Fruit fly (Drosophila melanogaster) whole organism, embryonic: ENCODE measurements around the gene CG14340.
A peak's percentile ranks its signal among the peaks of the same experiment; 100 is the strongest.

Experiments used
- Ada2b ChIP-seq: fragments of 200-800 bp; sonication (Bioruptor generic); IDR thresholded peaks from 2 replicates; pipeline ENCODE4 v1.3.6; 2022; ENCODE audit warnings: missing biosample characterization, missing genetic modification characterization
- BEAF-32 ChIP-seq: fragments of 200-800 bp; sonication (Bioruptor generic); optimal IDR thresholded peaks from 3 replicates; lab custom pipeline; 2017; ENCODE audit warnings: missing biosample characterization, missing genetic modification characterization, mild to moderate bottlenecking, moderate library complexity, missing genetic modification reagents
- BtbVII ChIP-seq: fragments of 200-800 bp; sonication (Bioruptor generic); optimal IDR thresholded peaks from 3 replicates; lab custom pipeline; 2017; ENCODE audit warnings: missing biosample characterization, mild to moderate bottlenecking, missing genetic modification characterization
- CG10267 ChIP-seq: fragments of 200-800 bp; sonication (Bioruptor generic); optimal IDR thresholded peaks from 2 replicates; lab custom pipeline; 2018; ENCODE audit warnings: missing biosample characterization, mild to moderate bottlenecking, missing genetic modification characterization, moderate library complexity
- CG11695 ChIP-seq: fragments of 200-800 bp; sonication (Bioruptor generic); IDR thresholded peaks from 3 replicates; pipeline ENCODE4 v1.3.6; 2022; ENCODE audit warnings: missing biosample characterization, missing genetic modification characterization
- CG12104 ChIP-seq: fragments of 200-800 bp; sonication (Bioruptor generic); optimal IDR thresholded peaks from 3 replicates; lab custom pipeline; 2016; ENCODE audit warnings: missing biosample characterization, missing genetic modification characterization
- CG13894 ChIP-seq: fragments of 200-800 bp; sonication (Bioruptor generic); optimal IDR thresholded peaks from 3 replicates; lab custom pipeline; 2018; ENCODE audit warnings: missing biosample characterization, mild to moderate bottlenecking, missing genetic modification characterization, moderate library complexity
- CG16815 ChIP-seq: fragments of 200-800 bp; sonication (Bioruptor generic); optimal IDR thresholded peaks from 3 replicates; lab custom pipeline; 2017; ENCODE audit warnings: missing biosample characterization, mild to moderate bottlenecking, missing genetic modification characterization
- CG17359 ChIP-seq: fragments of 200-800 bp; sonication (Bioruptor generic); optimal IDR thresholded peaks from 3 replicates; lab custom pipeline; 2018; ENCODE audit warnings: missing biosample characterization, mild to moderate bottlenecking, missing genetic modification characterization, moderate library complexity
- CG18599 ChIP-seq: fragments of 200-800 bp; sonication (Bioruptor generic); optimal IDR thresholded peaks from 3 replicates; lab custom pipeline; 2017; ENCODE audit warnings: missing biosample characterization, missing genetic modification characterization, mild to moderate bottlenecking, moderate library complexity, missing genetic modification reagents
- CG2116 ChIP-seq: fragments of 200-800 bp; sonication (Bioruptor generic); optimal IDR thresholded peaks from 3 replicates; lab custom pipeline; 2018; ENCODE audit warnings: missing biosample characterization, mild to moderate bottlenecking, missing genetic modification characterization
- CG42726 ChIP-seq: fragments of 200-800 bp; sonication (Bioruptor generic); IDR thresholded peaks from 2 replicates; pipeline ENCODE4 v1.3.6; 2022; ENCODE audit warnings: missing biosample characterization, missing genetic modification characterization; ENCODE audit not compliant: partially characterized antibody
- CG8089 ChIP-seq: fragments of 200-800 bp; sonication (Bioruptor generic); optimal IDR thresholded peaks from 3 replicates; lab custom pipeline; 2016; ENCODE audit warnings: missing biosample characterization, missing genetic modification characterization
- Doc3 ChIP-seq: fragments of 200-800 bp; sonication (Bioruptor generic); IDR thresholded peaks from 3 replicates; pipeline ENCODE4 v1.3.6; 2022; ENCODE audit warnings: missing biosample characterization, missing genetic modification characterization; ENCODE audit not compliant: partially characterized antibody
- HLH54F ChIP-seq: fragments of 200-800 bp; sonication (Bioruptor generic); optimal IDR thresholded peaks from 3 replicates; lab custom pipeline; 2016; ENCODE audit warnings: missing biosample characterization, missing genetic modification characterization
- HmgZ ChIP-seq: fragments of 200-800 bp; sonication (Bioruptor generic); optimal IDR thresholded peaks from 2 replicates; lab custom pipeline; 2018; ENCODE audit warnings: missing biosample characterization, mild to moderate bottlenecking, missing genetic modification characterization
- Hmr ChIP-seq: fragments of 200-800 bp; sonication (Bioruptor generic); optimal IDR thresholded peaks from 3 replicates; lab custom pipeline; 2017; ENCODE audit warnings: mild to moderate bottlenecking, missing biosample characterization, missing genetic modification reagents, missing genetic modification characterization
- Hr51 ChIP-seq, 2 experiments: fragments of 200-800 bp; sonication (Bioruptor generic); optimal IDR thresholded peaks; 2 replicates in 1 of 2; 3 replicates in 1 of 2; lab custom pipeline; 2016 to 2018; ENCODE audit warnings: missing biosample characterization in 2 of 2, missing genetic modification characterization in 2 of 2, mild to moderate bottlenecking in 1 of 2, moderate library complexity in 1 of 2
- Pdp1 ChIP-seq, 2 experiments: fragments of 200-800 bp; sonication (Bioruptor generic); optimal IDR thresholded peaks; 3 replicates each; lab custom pipeline; 2016; ENCODE audit warnings: missing biosample characterization in 2 of 2, missing genetic modification characterization in 2 of 2, mild to moderate bottlenecking in 1 of 2, moderate library complexity in 1 of 2
- Spps ChIP-seq: fragments of 200-800 bp; sonication (Bioruptor generic); optimal IDR thresholded peaks from 2 replicates; lab custom pipeline; 2018; ENCODE audit warnings: missing biosample characterization, mild to moderate bottlenecking, missing genetic modification characterization
- Trl ChIP-seq, 3 experiments: fragments of >200 bp in 2 of 3; fragments of 200-800 bp in 1 of 3; sonication (Bioruptor generic) in 1 of 3; optimal IDR thresholded peaks; 2 replicates in 1 of 3; 3 replicates in 2 of 3; lab custom pipeline; 2016 to 2017; ENCODE audit warnings: missing biosample characterization in 1 of 3, missing genetic modification characterization in 1 of 3
- Vsx1 ChIP-seq: fragments of 200-800 bp; sonication (Bioruptor generic); optimal IDR thresholded peaks from 2 replicates; lab custom pipeline; 2017; ENCODE audit warnings: missing biosample characterization, mild to moderate bottlenecking, missing genetic modification characterization, missing genetic modification reagents
- Xbp1 ChIP-seq: fragments of 200-800 bp; sonication (Bioruptor generic); optimal IDR thresholded peaks from 3 replicates; lab custom pipeline; 2016; ENCODE audit warnings: missing biosample characterization, mild to moderate bottlenecking, missing genetic modification characterization
- YL-1 ChIP-seq: fragments of 200-800 bp; sonication (Bioruptor generic); optimal IDR thresholded peaks from 3 replicates; lab custom pipeline; 2017; ENCODE audit warnings: missing biosample characterization, mild to moderate bottlenecking, missing genetic modification characterization
- abd-A ChIP-seq: fragments of 200-800 bp; sonication (Bioruptor generic); optimal IDR thresholded peaks from 3 replicates; lab custom pipeline; 2019; ENCODE audit warnings: missing biosample characterization, mild to moderate bottlenecking, missing genetic modification characterization, moderate library complexity
- al ChIP-seq: fragments of 200-800 bp; sonication (Bioruptor generic); IDR thresholded peaks from 2 replicates; pipeline ENCODE4 v1.3.6; 2022; ENCODE audit warnings: missing biosample characterization, missing genetic modification characterization
- ap ChIP-seq: fragments of 200-800 bp; sonication (Bioruptor generic); IDR thresholded peaks from 2 replicates; pipeline ENCODE4 v1.3.6; 2022; ENCODE audit warnings: missing biosample characterization, missing genetic modification characterization
- ara ChIP-seq: fragments of 200-800 bp; sonication (Bioruptor generic); IDR thresholded peaks from 2 replicates; pipeline ENCODE4 v1.3.6; 2022; ENCODE audit warnings: missing biosample characterization, missing genetic modification characterization
- ato ChIP-seq: fragments of 200-800 bp; sonication (Bioruptor generic); IDR thresholded peaks from 2 replicates; pipeline ENCODE4 v1.3.6; 2022; ENCODE audit warnings: missing biosample characterization, missing genetic modification characterization; ENCODE audit not compliant: partially characterized antibody
- bcd ChIP-seq: fragments of 200-800 bp; sonication (Bioruptor generic); optimal IDR thresholded peaks from 2 replicates; lab custom pipeline; 2017; ENCODE audit warnings: missing biosample characterization, mild to moderate bottlenecking, missing genetic modification characterization
- cad ChIP-seq: fragments of >200 bp; optimal IDR thresholded peaks from 2 replicates; lab custom pipeline; 2017; ENCODE audit warnings: missing biosample characterization, missing genetic modification characterization
- crol ChIP-seq: fragments of 200-800 bp; sonication (Bioruptor generic); IDR thresholded peaks from 2 replicates; pipeline ENCODE4 v1.3.6; 2022; ENCODE audit warnings: missing biosample characterization, missing genetic modification characterization
- da ChIP-seq: fragments of 200-800 bp; sonication (Bioruptor generic); optimal IDR thresholded peaks from 2 replicates; lab custom pipeline; 2016; ENCODE audit warnings: missing biosample characterization, missing genetic modification characterization
- fd64A ChIP-seq: fragments of 200-800 bp; sonication (Bioruptor generic); optimal IDR thresholded peaks from 3 replicates; lab custom pipeline; 2018; ENCODE audit warnings: missing biosample characterization, mild to moderate bottlenecking, missing genetic modification characterization
- grau ChIP-seq: fragments of 200-800 bp; optimal IDR thresholded peaks from 3 replicates; lab custom pipeline; 2019; ENCODE audit warnings: missing biosample characterization, mild to moderate bottlenecking, missing genetic modification characterization, moderate library complexity
- gsb-n ChIP-seq: fragments of 200-800 bp; sonication (Bioruptor generic); optimal IDR thresholded peaks from 3 replicates; lab custom pipeline; 2018; ENCODE audit warnings: missing biosample characterization, mild to moderate bottlenecking, missing genetic modification characterization
- ind ChIP-seq: fragments of 200-800 bp; sonication (Bioruptor generic); optimal IDR thresholded peaks from 3 replicates; lab custom pipeline; 2016; ENCODE audit warnings: missing biosample characterization, missing genetic modification characterization
- ken ChIP-seq: fragments of 200-800 bp; sonication (Bioruptor generic); IDR thresholded peaks from 3 replicates; pipeline ENCODE4 v1.3.6; 2022; ENCODE audit warnings: missing biosample characterization, missing genetic modification characterization
- knrl ChIP-seq: fragments of 200-800 bp; sonication (Bioruptor generic); IDR thresholded peaks from 3 replicates; pipeline ENCODE4 v1.3.6; 2022; ENCODE audit warnings: missing biosample characterization, missing genetic modification characterization; ENCODE audit not compliant: partially characterized antibody
- lab ChIP-seq: fragments of 200-800 bp; sonication (Bioruptor generic); optimal IDR thresholded peaks from 3 replicates; lab custom pipeline; 2017; ENCODE audit warnings: missing biosample characterization, missing genetic modification characterization, mild to moderate bottlenecking, moderate library complexity, missing genetic modification reagents
- lbe ChIP-seq: fragments of 200-800 bp; sonication (Bioruptor generic); optimal IDR thresholded peaks from 2 replicates; lab custom pipeline; 2016; ENCODE audit warnings: missing biosample characterization, mild to moderate bottlenecking, missing genetic modification characterization
- nerfin-1 ChIP-seq: fragments of 200-800 bp; sonication (Bioruptor generic); optimal IDR thresholded peaks from 3 replicates; lab custom pipeline; 2019; ENCODE audit warnings: missing biosample characterization, mild to moderate bottlenecking, missing genetic modification characterization, moderate library complexity
- onecut ChIP-seq: fragments of 200-800 bp; sonication (Bioruptor generic); IDR thresholded peaks from 2 replicates; pipeline ENCODE4 v1.3.6; 2022; ENCODE audit warnings: missing biosample characterization, missing genetic modification characterization
- sisA ChIP-seq: fragments of 200-800 bp; sonication (Bioruptor generic); IDR thresholded peaks from 2 replicates; pipeline ENCODE4 v1.3.6; 2022; ENCODE audit warnings: missing biosample characterization, missing genetic modification characterization
- ssp ChIP-seq: fragments of 200-800 bp; sonication (Bioruptor generic); IDR thresholded peaks from 2 replicates; pipeline ENCODE4 v1.3.6; 2022; ENCODE audit warnings: missing biosample characterization, missing genetic modification characterization
- stc ChIP-seq: fragments of 200-800 bp; sonication (Bioruptor generic); IDR thresholded peaks from 2 replicates; pipeline ENCODE4 v1.3.6; 2022; ENCODE audit warnings: missing biosample characterization, missing genetic modification characterization
- z ChIP-seq: fragments of 200-800 bp; sonication (Bioruptor generic); IDR thresholded peaks from 3 replicates; pipeline ENCODE4 v1.3.6; 2022; ENCODE audit warnings: missing biosample characterization, missing genetic modification characterization

Gene CG14340

DNA sequence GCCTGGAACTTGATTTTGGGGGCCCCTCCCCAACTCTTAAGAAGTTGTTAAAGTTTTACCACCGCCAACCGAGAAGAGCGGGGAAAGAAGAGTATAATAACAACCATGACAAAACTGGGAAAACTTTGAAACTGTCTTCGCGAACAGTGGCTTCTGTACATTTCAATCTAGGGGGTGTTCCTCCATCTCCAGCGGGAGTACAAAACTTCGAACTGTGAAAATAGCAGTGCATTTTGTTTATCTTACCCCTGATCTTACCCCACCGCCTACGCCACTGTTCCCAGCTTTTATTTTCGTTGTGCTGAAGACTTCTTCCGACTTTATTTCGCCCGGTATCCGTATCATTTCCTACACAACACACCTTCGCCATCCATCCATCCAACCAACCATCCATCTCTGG is 41.8 kb upstream of the CG14340 start (continued):
- TF ChIP-seq Xbp1 (GFP tag; lab: Kevin White, UChicago) = peak; percentile 11

DNA sequence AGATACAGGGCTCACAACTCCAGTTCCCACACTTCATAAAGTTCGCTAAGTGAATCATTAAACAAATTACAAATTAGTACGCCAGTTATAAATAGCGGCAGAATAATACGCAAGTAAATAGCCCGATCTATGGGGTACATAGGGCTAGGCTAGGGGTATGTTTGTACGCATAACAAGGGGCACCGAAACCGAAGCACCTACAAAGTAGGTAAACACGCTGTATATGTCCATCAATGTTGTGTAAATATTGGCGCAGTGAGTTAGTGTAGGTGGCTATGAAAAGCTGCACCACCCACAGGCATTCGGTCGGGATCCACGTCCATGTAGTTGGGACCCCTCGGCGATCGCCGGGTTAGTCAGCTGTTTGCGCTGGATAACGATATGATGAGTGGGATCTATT is 40.6 kb upstream of the CG14340 start:
- TF ChIP-seq CG8089 (peak; percentile 94), lbe (GFP tag; lab: Kevin White, UChicago) (peak; percentile 46), Hmr (GFP tag; lab: Kevin White, UChicago) (peak; percentile 94), CG12104 (GFP tag; lab: Kevin White, UChicago) (peak; percentile 93), CG18599 (GFP tag; lab: Kevin White, UChicago) (peak; percentile 95), Vsx1 (GFP tag; lab: Kevin White, UChicago) (peak; percentile 97), fd64A (peak; percentile 99), CG13894 (tag; lab: Kevin White, UChicago) (peak; percentile 50), bcd (GFP tag; lab: Kevin White, UChicago) (peak; percentile 91), Spps (tag; lab: Kevin White, UChicago) (peak; percentile 93), Trl (optimal IDR thresholded peaks at IDR 0.05; lab: Kevin White, UChicago) (no peak), Trl (GFP tag; optimal IDR thresholded peaks at IDR 0.05; lab: Kevin White, UChicago) (peak; percentile 97), crol (GFP tag; lab: Robert Waterston, UW) (peak; percentile 67), HmgZ (tag; lab: Kevin White, UChicago) (peak; percentile 96), YL-1 (peak; percentile 97), stc (peak; percentile 91), nerfin-1 (peak; percentile 90), grau (tag; lab: Kevin White, UChicago) (peak; percentile 71), cad (GFP tag; lab: Kevin White, UChicago) (no peak), CG42726 (GFP tag; lab: Robert Waterston, UW) (no peak), abd-A (tag; lab: Kevin White, UChicago) (peak; percentile 43), CG2116 (GFP tag; lab: Kevin White, UChicago) (peak; percentile 81), Pdp1 (GFP tag; optimal IDR thresholded peaks at IDR 0.05; lab: Kevin White, UChicago) (peak; percentile 88), sisA (GFP tag; lab: Robert Waterston, UW) (no peak), ssp (GFP tag; lab: Robert Waterston, UW) (peak; percentile 57), ind (GFP tag; lab: Kevin White, UChicago) (peak; percentile 67), lab (GFP tag; lab: Kevin White, UChicago) (peak; percentile 97), al (GFP tag; lab: Robert Waterston, UW) (peak; percentile 59; the same call in 1 of the 2 replicates), z (GFP tag; lab: Robert Waterston, UW) (peak; percentile 81), ara (GFP tag; lab: Robert Waterston, UW) (peak; percentile 94), CG10267 (tag; lab: Kevin White, UChicago) (peak; percentile 73), CG16815 (GFP tag; lab: Kevin White, UChicago) (peak; percentile 68), HLH54F (peak; percentile 75), CG17359 (tag; lab: Kevin White, UChicago) (peak; percentile 96), BtbVII (peak; percentile 95), CG11695 (GFP tag; lab: Robert Waterston, UW) (peak; percentile 93), onecut (GFP tag; lab: Robert Waterston, UW) (peak; percentile 92), ato (GFP tag; lab: Robert Waterston, UW) (no peak), BEAF-32 (no peak), da (GFP tag; lab: Kevin White, UChicago) (peak; percentile 89), ap (GFP tag; lab: Robert Waterston, UW) (peak; percentile 82), gsb-n (peak; percentile 95), Hr51 (GFP tag; optimal IDR thresholded peaks at IDR 0.05; lab: Kevin White, UChicago) (peak; percentile 67 to 92), Ada2b (GFP tag; lab: Robert Waterston, UW) (peak; percentile 78), Doc3 (no peak), ken (GFP tag; lab: Robert Waterston, UW) (peak; percentile 84), knrl (no peak)
